Fruit fly (Drosophila melanogaster) whole organism, adult: ENCODE results near the gene CG17780.

Experiments
- CG11617 ChIP-seq: fragments of 200-800 bp; sonication (Bioruptor generic); optimal IDR thresholded peaks from 2 replicates; lab custom pipeline; 2017; ENCODE audit warnings: mild to moderate bottlenecking, missing biosample characterization, missing genetic modification reagents, missing genetic modification characterization
- CG12768 ChIP-seq: fragments of 200-800 bp; sonication (Bioruptor generic); optimal IDR thresholded peaks from 2 replicates; lab custom pipeline; 2017; ENCODE audit warnings: missing biosample characterization, missing genetic modification characterization, mild to moderate bottlenecking, moderate library complexity, missing genetic modification reagents
- CG14711 ChIP-seq: fragments of 200-800 bp; sonication (Bioruptor generic); optimal IDR thresholded peaks from 2 replicates; lab custom pipeline; 2018; ENCODE audit warnings: missing biosample characterization, mild to moderate bottlenecking, missing genetic modification characterization, moderate library complexity
- CG1620 ChIP-seq: fragments of 200-800 bp; sonication (Bioruptor generic); optimal IDR thresholded peaks from 2 replicates; lab custom pipeline; 2016; ENCODE audit warnings: missing biosample characterization, missing genetic modification characterization
- CG33017 ChIP-seq: fragments of 200-800 bp; sonication (Bioruptor generic); optimal IDR thresholded peaks from 2 replicates; lab custom pipeline; 2018; ENCODE audit warnings: missing biosample characterization, mild to moderate bottlenecking, missing genetic modification characterization, moderate library complexity
- CG5204 ChIP-seq: fragments of 200-800 bp; sonication (Bioruptor generic); optimal IDR thresholded peaks from 2 replicates; lab custom pipeline; 2016; ENCODE audit warnings: missing biosample characterization, missing genetic modification characterization
- CG7045 ChIP-seq: fragments of 200-800 bp; sonication (Bioruptor generic); optimal IDR thresholded peaks from 2 replicates; lab custom pipeline; 2017; ENCODE audit warnings: missing biosample characterization, mild to moderate bottlenecking, missing genetic modification characterization
- CG7101 ChIP-seq: fragments of 200-800 bp; sonication (Bioruptor generic); optimal IDR thresholded peaks from 2 replicates; lab custom pipeline; 2018; ENCODE audit warnings: missing biosample characterization, mild to moderate bottlenecking, missing genetic modification characterization, moderate library complexity
- Clk ChIP-seq: fragments of 200-800 bp; sonication (Bioruptor generic); optimal IDR thresholded peaks from 2 replicates; lab custom pipeline; 2017; ENCODE audit warnings: missing biosample characterization, missing genetic modification characterization
- Crg-1 ChIP-seq: fragments of 200-800 bp; sonication (Bioruptor generic); optimal IDR thresholded peaks from 2 replicates; lab custom pipeline; 2016; ENCODE audit warnings: missing biosample characterization, missing genetic modification characterization
- Hr96 ChIP-seq: fragments of 200-800 bp; sonication (Bioruptor generic); optimal IDR thresholded peaks from 2 replicates; lab custom pipeline; 2016; ENCODE audit warnings: missing biosample characterization, missing genetic modification characterization
- Mnt ChIP-seq: fragments of 200-800 bp; sonication (Bioruptor generic); optimal IDR thresholded peaks from 2 replicates; lab custom pipeline; 2016; ENCODE audit warnings: missing biosample characterization, mild to moderate bottlenecking, missing genetic modification characterization
- bab1 ChIP-seq: fragments of 200-800 bp; sonication (Bioruptor generic); optimal IDR thresholded peaks from 3 replicates; lab custom pipeline; 2019; ENCODE audit warnings: missing biosample characterization, mild to moderate bottlenecking, missing genetic modification characterization, moderate library complexity
- cic ChIP-seq: fragments of 200-800 bp; sonication (Bioruptor generic); optimal IDR thresholded peaks from 2 replicates; lab custom pipeline; 2017; ENCODE audit warnings: missing biosample characterization, mild to moderate bottlenecking, missing genetic modification characterization, moderate library complexity
- cnc ChIP-seq, 2 experiments: fragments of >200 bp; optimal IDR thresholded peaks; 2 replicates each; lab custom pipeline; 2017
- kay ChIP-seq: fragments of 200-800 bp; sonication (Bioruptor generic); peaks from one replicate; lab custom pipeline; 2016; ENCODE audit warnings: missing biosample characterization, missing genetic modification characterization, borderline replicate concordance
- ovo ChIP-seq: fragments of 200-800 bp; sonication (Bioruptor generic); optimal IDR thresholded peaks from 2 replicates; lab custom pipeline; 2016; ENCODE audit warnings: missing biosample characterization, missing genetic modification characterization
- pad ChIP-seq: fragments of 200-800 bp; sonication (Bioruptor generic); optimal IDR thresholded peaks from 3 replicates; lab custom pipeline; 2017; ENCODE audit warnings: missing biosample characterization, missing genetic modification characterization, mild to moderate bottlenecking, moderate library complexity, missing genetic modification reagents
- tj ChIP-seq: fragments of 200-800 bp; sonication (Bioruptor generic); optimal IDR thresholded peaks from 3 replicates; lab custom pipeline; 2017; ENCODE audit warnings: missing biosample characterization, mild to moderate bottlenecking, missing genetic modification characterization, moderate library complexity
- toe ChIP-seq: fragments of 200-800 bp; sonication (Bioruptor generic); optimal IDR thresholded peaks from 2 replicates; lab custom pipeline; 2016; ENCODE audit warnings: missing biosample characterization, missing genetic modification characterization

CG17780 gene

dm6 chr3R:24372662-24373061, 12.2 kb downstream of the CG17780 start, which contains the start of gene CG17782:
Gene CG17782, minus strand, starts transcription at chr3R:24372762.
- TF ChIP-seq CG7101 (no peak), bab1 (no peak), Mnt (GFP tag; lab: Kevin White, UChicago) (no peak), CG1620 (GFP tag; lab: Kevin White, UChicago) (no peak), cic (GFP tag; lab: Kevin White, UChicago) (no peak), kay (GFP tag; lab: Kevin White, UChicago) (no peak), CG7045 (GFP tag; lab: Kevin White, UChicago) (no peak)

dm6 chr3R:24369268-24369667, 15.6 kb downstream of the CG17780 start, which contains the start of gene CG13614:
Gene CG13614, plus strand, starts transcription at chr3R:24369568.
- TF ChIP-seq tj (GFP tag; lab: Kevin White, UChicago) = no peak
- TF ChIP-seq kay (GFP tag; lab: Kevin White, UChicago) = no peak
- TF ChIP-seq cnc (optimal IDR thresholded peaks at IDR 0.05; lab: Kevin White, UChicago) = no peak

dm6 chr3R:24368064-24368463, 16.8 kb downstream of the CG17780 start, which contains the start of the genes CG42812 and CG33341:
Gene CG42812, minus strand, starts transcription at chr3R:24368164.
Gene CG33341, plus strand, starts transcription at chr3R:24368358.
- TF ChIP-seq ovo (GFP tag; lab: Kevin White, UChicago) (no peak), CG5204 (GFP tag; lab: Kevin White, UChicago) (no peak), Clk (GFP tag; lab: Kevin White, UChicago) (no peak), CG11617 (GFP tag; lab: Kevin White, UChicago) (no peak), CG12768 (GFP tag; lab: Kevin White, UChicago) (no peak), CG7101 (no peak), kay (GFP tag; lab: Kevin White, UChicago) (no peak), Crg-1 (no peak)

- no peak for TF ChIP-seq CG5204 (GFP tag; lab: Kevin White, UChicago)
Observed at dm6 chr3R:24367120-24367519, 17.7 kb downstream of the CG17780 start, which contains the start of gene CG42811. Gene CG42811, minus strand, starts transcription at chr3R:24367220.

- TF ChIP-seq kay (GFP tag; lab: Kevin White, UChicago) (no peak), CG5204 (GFP tag; lab: Kevin White, UChicago) (no peak), CG7045 (GFP tag; lab: Kevin White, UChicago) (no peak), CG11617 (GFP tag; lab: Kevin White, UChicago) (no peak), ovo (GFP tag; lab: Kevin White, UChicago) (no peak), Hr96 (GFP tag; lab: Kevin White, UChicago) (no peak), CG33017 (tag; lab: Kevin White, UChicago) (no peak), bab1 (no peak), Clk (GFP tag; lab: Kevin White, UChicago) (no peak), tj (GFP tag; lab: Kevin White, UChicago) (no peak), cnc (optimal IDR thresholded peaks at IDR 0.05; lab: Kevin White, UChicago) (no peak), pad (GFP tag; lab: Kevin White, UChicago) (no peak), CG7101 (no peak), Crg-1 (no peak)
Observed at dm6 chr3R:24364880-24365604, 19.8 kb downstream of the CG17780 start, which contains the start of the genes CG17784 and CG13613. Gene CG17784, minus strand, starts transcription at chr3R:24364980. Gene CG13613, plus strand, starts transcription at chr3R:24365554.

dm6 chr3R:24362838-24363237, 22.0 kb downstream of the CG17780 start, which contains the start of gene CG33340:
Gene CG33340, plus strand, starts transcription at chr3R:24363138.
- no peak for TF ChIP-seq bab1
- TF ChIP-seq cnc (optimal IDR thresholded peaks at IDR 0.05; lab: Kevin White, UChicago) = no peak
- no peak for TF ChIP-seq Mnt (GFP tag; lab: Kevin White, UChicago)
- TF ChIP-seq CG14711 (tag; lab: Kevin White, UChicago) = no peak
- TF ChIP-seq CG12768 (GFP tag; lab: Kevin White, UChicago) = no peak
- TF ChIP-seq tj (GFP tag; lab: Kevin White, UChicago) = no peak
- no peak for TF ChIP-seq pad (GFP tag; lab: Kevin White, UChicago)
- TF ChIP-seq Clk (GFP tag; lab: Kevin White, UChicago) = no peak
- TF ChIP-seq CG5204 (GFP tag; lab: Kevin White, UChicago) = no peak
- TF ChIP-seq toe (GFP tag; lab: Kevin White, UChicago) = no peak
- TF ChIP-seq CG11617 (GFP tag; lab: Kevin White, UChicago) = no peak

- no peak for TF ChIP-seq CG14711 (tag; lab: Kevin White, UChicago)
- TF ChIP-seq cnc (optimal IDR thresholded peaks at IDR 0.05; lab: Kevin White, UChicago) = no peak
- no peak for TF ChIP-seq CG33017 (tag; lab: Kevin White, UChicago)
- no peak for TF ChIP-seq bab1
- TF ChIP-seq CG7045 (GFP tag; lab: Kevin White, UChicago) = no peak
- no peak for TF ChIP-seq tj (GFP tag; lab: Kevin White, UChicago)
- TF ChIP-seq CG12768 (GFP tag; lab: Kevin White, UChicago) = no peak
- TF ChIP-seq CG7101 = no peak
- no peak for TF ChIP-seq CG1620 (GFP tag; lab: Kevin White, UChicago)
- no peak for TF ChIP-seq ovo (GFP tag; lab: Kevin White, UChicago)
- no peak for TF ChIP-seq kay (GFP tag; lab: Kevin White, UChicago)
- no peak for TF ChIP-seq Crg-1
- no peak for TF ChIP-seq CG5204 (GFP tag; lab: Kevin White, UChicago)
- no peak for TF ChIP-seq Hr96 (GFP tag; lab: Kevin White, UChicago)
- TF ChIP-seq cic (GFP tag; lab: Kevin White, UChicago) = no peak
- TF ChIP-seq CG11617 (GFP tag; lab: Kevin White, UChicago) = no peak
- no peak for TF ChIP-seq Mnt (GFP tag; lab: Kevin White, UChicago)
- no peak for TF ChIP-seq pad (GFP tag; lab: Kevin White, UChicago)
- no peak for TF ChIP-seq Clk (GFP tag; lab: Kevin White, UChicago)
Observed at dm6 chr3R:24361583-24361982, 23.3 kb downstream of the CG17780 start, which contains the start of the genes CG5762 and CG33339. Gene CG5762, minus strand, starts transcription at chr3R:24361683. Gene CG33339, plus strand, starts transcription at chr3R:24361847.
